In the genomic region with DNA sequence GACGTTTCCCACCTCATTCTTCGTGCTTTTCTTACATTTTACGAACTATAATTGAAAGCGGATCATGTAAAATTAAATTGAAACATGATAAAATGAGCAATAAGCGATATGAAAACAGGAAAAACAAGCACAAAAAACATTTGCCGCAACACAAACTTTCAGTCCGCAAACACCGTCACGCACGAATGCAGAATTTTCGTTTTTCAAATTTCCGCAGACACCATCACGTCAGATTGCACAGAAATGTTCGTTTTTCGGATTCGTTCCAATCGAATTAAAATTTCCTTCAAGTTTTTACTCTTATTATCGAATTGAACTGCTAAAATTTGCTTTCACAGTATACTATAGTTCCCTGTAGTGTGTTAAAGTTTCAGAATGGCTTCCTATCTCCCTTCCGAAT, we compare ENCODE assay signal across 1 worm cellular context.
TF ChIP-seq lines count a peak whose summit lies in the region.

Gene chmp-7 (plus strand): TSS at position 369 of the 400 bp plus-strand sequence.

TF ChIP-seq in whole organism, L1 larva, 84 proteins besides CTCF, POLR2A, EP300 and RAD21 (continued from another document):
- no peak for TF ChIP-seq fkh-4 (tag; optimal IDR thresholded peaks at IDR 0.05; lab: Kevin White, UChicago; ENCODE audit: borderline replicate concordance)
- peak; percentile 57 for TF ChIP-seq ces-1 (GFP tag; optimal IDR thresholded peaks at IDR 0.05; lab: Kevin White, UChicago)
- TF ChIP-seq C16A3.4 (tag; optimal IDR thresholded peaks at IDR 0.05; lab: Kevin White, UChicago): peak; percentile 96
- TF ChIP-seq nhr-19 (GFP tag; conservative IDR thresholded peaks at IDR 0.05; lab: Robert Waterston, UW): peak; percentile 80
- TF ChIP-seq aly-2 (tag; optimal IDR thresholded peaks at IDR 0.05; lab: Kevin White, UChicago): peak; percentile 83
- TF ChIP-seq F16B12.6 (tag; optimal IDR thresholded peaks at IDR 0.05; lab: Kevin White, UChicago): peak; percentile 100
- TF ChIP-seq pax-3 (tag; optimal IDR thresholded peaks at IDR 0.05; lab: Kevin White, UChicago): peak; percentile 27
- TF ChIP-seq fos-1 (tag; optimal IDR thresholded peaks at IDR 0.05; lab: Kevin White, UChicago): peak; percentile 82
- peak; percentile 92 for TF ChIP-seq snu-23 (GFP tag; optimal IDR thresholded peaks at IDR 0.05; lab: Kevin White, UChicago)
- TF ChIP-seq nhr-77 (tag; optimal IDR thresholded peaks at IDR 0.05; lab: Kevin White, UChicago): peak; percentile 81
- TF ChIP-seq lsy-2 (tag; optimal IDR thresholded peaks at IDR 0.05; lab: Kevin White, UChicago): peak; percentile 90 to 93
- TF ChIP-seq unc-86 (tag; optimal IDR thresholded peaks at IDR 0.05; lab: Kevin White, UChicago): peak; percentile 82
- TF ChIP-seq Y116A8C.19 (tag; optimal IDR thresholded peaks at IDR 0.05; lab: Kevin White, UChicago; ENCODE audit: borderline replicate concordance): no peak
- TF ChIP-seq fkh-10 (GFP tag; optimal IDR thresholded peaks at IDR 0.05; lab: Kevin White, UChicago): peak; percentile 44
- TF ChIP-seq blmp-1 (tag; optimal IDR thresholded peaks at IDR 0.05; lab: Kevin White, UChicago): peak; percentile 88
- TF ChIP-seq unc-62 (GFP tag; optimal IDR thresholded peaks at IDR 0.05; lab: Kevin White, UChicago): no peak
- TF ChIP-seq ceh-8 (GFP tag; optimal IDR thresholded peaks at IDR 0.05; lab: Kevin White, UChicago): peak; percentile 22
- TF ChIP-seq fkh-8 (tag; optimal IDR thresholded peaks at IDR 0.05; lab: Kevin White, UChicago): peak; percentile 79
- TF ChIP-seq hlh-17 (GFP tag; optimal IDR thresholded peaks at IDR 0.05; lab: Kevin White, UChicago; ENCODE audit: borderline replicate concordance): no peak
- peak in 1 of 2 experiments; percentile 50 for TF ChIP-seq mdl-1 (tag; optimal IDR thresholded peaks at IDR 0.05; lab: Kevin White, UChicago)
- TF ChIP-seq isw-1 (GFP tag; IDR thresholded peaks at IDR 0.05; lab: Robert Waterston, UW): peak; percentile 80
- TF ChIP-seq lin-15B (tag; optimal IDR thresholded peaks at IDR 0.05; lab: Kevin White, UChicago): peak; percentile 81
- peak; percentile 74 for TF ChIP-seq pag-3 (tag; optimal IDR thresholded peaks at IDR 0.05; lab: Kevin White, UChicago; ENCODE audit: borderline replicate concordance, insufficient read depth)
- no peak for TF ChIP-seq hlh-4 (tag; optimal IDR thresholded peaks at IDR 0.05; lab: Kevin White, UChicago)
- no peak for TF ChIP-seq ets-5 (GFP tag; IDR thresholded peaks at IDR 0.05; lab: Robert Waterston, UW)
- peak; percentile 71 for TF ChIP-seq dsc-1 (tag; optimal IDR thresholded peaks at IDR 0.05; lab: Kevin White, UChicago)
- TF ChIP-seq lin-13 (GFP tag; optimal IDR thresholded peaks at IDR 0.05; lab: Kevin White, UChicago): peak; percentile 79
